Worm (Caenorhabditis elegans): ENCODE results near the gene bud-13.

- TF ChIP-seq ets-7 (tag; optimal IDR thresholded peaks at IDR 0.05) (no peak), scrt-1 (GFP tag; IDR thresholded peaks at IDR 0.05) (no peak)
Measured at ce11 chrIII:8917879-8918381, 49.6 kb downstream of the bud-13 start, which contains the start of gene cdc-25.3.
